Worm (Caenorhabditis elegans): ENCODE measurements around the gene jmjd-3.1.

DNA sequence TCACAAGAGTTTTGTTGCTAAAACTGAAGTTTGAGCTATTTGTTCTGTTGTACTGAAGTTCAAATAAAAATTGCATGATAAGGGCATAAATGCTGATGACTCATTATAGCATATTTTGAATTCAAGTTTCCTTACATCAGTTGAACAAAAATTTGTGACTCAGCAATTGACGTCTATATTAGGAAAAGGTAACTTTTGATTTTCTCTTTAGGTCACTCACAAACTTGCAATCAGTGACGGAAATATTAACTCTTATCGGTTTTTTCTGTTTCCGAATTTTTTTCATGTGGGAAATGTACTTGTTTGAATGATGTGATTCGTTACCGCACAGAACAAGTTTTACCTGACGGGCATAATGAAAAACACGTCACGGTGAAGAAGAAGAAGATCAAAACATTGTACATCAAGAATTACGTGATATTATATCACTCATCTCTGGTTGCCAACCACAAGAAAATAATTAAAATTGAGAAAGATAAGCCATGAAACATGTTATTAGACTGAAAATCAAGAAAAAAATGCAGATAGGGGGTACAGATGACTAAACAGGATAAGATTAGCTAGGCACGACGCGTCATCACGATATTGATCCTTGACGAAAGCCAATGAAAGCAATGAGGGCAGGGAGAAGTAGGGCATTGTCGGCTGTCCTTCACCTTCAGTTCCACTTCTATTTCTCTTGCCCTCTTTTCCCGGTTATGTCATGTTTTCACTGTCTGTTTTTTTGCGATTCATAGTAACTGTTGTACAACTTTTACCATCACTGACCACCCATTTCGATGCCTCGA lies 7.0 kb upstream of the jmjd-3.1 start:
- TF ChIP-seq tab-1 (GFP tag; IDR thresholded peaks at IDR 0.05), result no peak
- TF ChIP-seq klf-2 (GFP tag; conservative IDR thresholded peaks at IDR 0.05), result no peak
- no peak for TF ChIP-seq ref-1 (GFP tag; conservative IDR thresholded peaks at IDR 0.05)
- TF ChIP-seq ztf-29 (GFP tag; IDR thresholded peaks at IDR 0.05), result no peak
